Fruit fly (Drosophila melanogaster) whole organism, embryonic: ENCODE results near the gene CG10286.

ENCODE experiments used
- CG15269 ChIP-seq: fragments of 200-800 bp; sonication (Bioruptor generic); optimal IDR thresholded peaks from 2 replicates; lab custom pipeline; 2018; ENCODE audit warnings: missing biosample characterization, mild to moderate bottlenecking, missing genetic modification characterization, moderate library complexity
- CG3995 ChIP-seq: fragments of 200-800 bp; sonication (Bioruptor generic); optimal IDR thresholded peaks from 3 replicates; lab custom pipeline; 2016; ENCODE audit warnings: missing biosample characterization, missing genetic modification characterization
- CG9817 ChIP-seq: fragments of 200-800 bp; sonication (Bioruptor generic); optimal IDR thresholded peaks from 2 replicates; lab custom pipeline; 2018; ENCODE audit warnings: missing biosample characterization, mild to moderate bottlenecking, missing genetic modification characterization, moderate library complexity
- CTCF ChIP-seq: fragments of 200-800 bp; sonication (Bioruptor generic); optimal IDR thresholded peaks from 2 replicates; lab custom pipeline; 2017; ENCODE audit warnings: missing biosample characterization, mild to moderate bottlenecking, missing genetic modification characterization, moderate library complexity
- Chrac-16 ChIP-seq: fragments of 200-800 bp; sonication (Bioruptor generic); optimal IDR thresholded peaks from 3 replicates; lab custom pipeline; 2016; ENCODE audit warnings: missing biosample characterization, missing genetic modification characterization
- Dp ChIP-seq: fragments of 200-800 bp; sonication (Bioruptor generic); optimal IDR thresholded peaks from 2 replicates; lab custom pipeline; 2018; ENCODE audit warnings: missing biosample characterization, mild to moderate bottlenecking, missing genetic modification characterization, moderate library complexity
- Nf-YA ChIP-seq: fragments of 200-800 bp; sonication (Bioruptor generic); IDR thresholded peaks from 2 replicates; pipeline ENCODE4 v1.3.6; 2022; ENCODE audit warnings: missing biosample characterization, missing genetic modification characterization
- Xrp1 ChIP-seq: fragments of 200-800 bp; sonication (Bioruptor generic); IDR thresholded peaks from 2 replicates; pipeline ENCODE4 v1.3.6; 2022; ENCODE audit warnings: missing biosample characterization, missing genetic modification characterization
- cwo ChIP-seq: fragments of 200-800 bp; sonication (Bioruptor generic); optimal IDR thresholded peaks from 3 replicates; lab custom pipeline; 2017; ENCODE audit warnings: missing biosample characterization, missing genetic modification characterization, mild to moderate bottlenecking, moderate library complexity, missing genetic modification reagents
- danr ChIP-seq: fragments of 200-800 bp; sonication (Bioruptor generic); IDR thresholded peaks from 2 replicates; pipeline ENCODE4 v1.3.6; 2022; ENCODE audit warnings: missing biosample characterization, missing genetic modification characterization
- ewg ChIP-seq: fragments of 200-800 bp; sonication (Bioruptor generic); optimal IDR thresholded peaks from 3 replicates; lab custom pipeline; 2017; ENCODE audit warnings: mild to moderate bottlenecking, missing biosample characterization, missing genetic modification reagents, missing genetic modification characterization
- fu2 ChIP-seq: fragments of 200-800 bp; sonication (Bioruptor generic); optimal IDR thresholded peaks from 2 replicates; lab custom pipeline; 2016; ENCODE audit warnings: missing biosample characterization, missing genetic modification characterization
- mirr ChIP-seq: fragments of 200-800 bp; sonication (Bioruptor generic); optimal IDR thresholded peaks from 3 replicates; lab custom pipeline; 2018; ENCODE audit warnings: missing biosample characterization, mild to moderate bottlenecking, missing genetic modification characterization
- psq ChIP-seq: fragments of 200-800 bp; sonication (Bioruptor generic); optimal IDR thresholded peaks from 2 replicates; lab custom pipeline; 2017; ENCODE audit warnings: missing biosample characterization, missing genetic modification characterization

DNA sequence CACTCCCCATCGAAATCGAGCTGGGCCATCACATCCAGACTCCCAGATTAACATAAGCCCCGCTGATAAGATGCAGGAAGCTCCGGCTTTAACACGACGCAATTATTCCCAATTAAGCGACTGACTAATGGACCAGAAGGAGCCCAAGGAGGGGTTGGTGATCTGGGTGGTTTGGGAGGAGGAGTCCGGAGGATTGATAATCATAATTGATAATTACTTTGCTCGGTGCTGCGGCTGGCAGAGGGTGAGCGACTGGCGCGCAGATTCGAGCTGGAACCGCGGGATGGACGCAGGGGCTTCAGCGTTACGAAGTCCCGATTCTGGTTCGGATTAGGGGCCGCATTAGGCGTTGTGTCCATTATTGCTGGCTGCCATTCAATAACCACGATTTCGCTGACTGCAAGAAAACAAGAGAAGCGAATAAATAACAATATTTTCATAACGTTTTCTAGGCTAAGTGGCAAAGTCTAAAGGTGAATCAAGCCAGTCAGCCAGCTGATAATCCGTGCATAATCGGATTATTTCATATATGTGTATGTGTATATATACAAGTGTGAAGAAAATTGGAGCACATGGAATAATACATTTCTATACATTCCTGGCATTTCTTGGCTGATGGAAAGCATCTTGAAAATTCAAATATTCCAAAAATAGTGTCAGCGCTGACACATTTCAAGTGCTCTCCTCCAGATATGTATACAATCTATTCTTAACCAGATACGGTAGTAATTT, 24.9 kb downstream of the CG10286 start:
- TF ChIP-seq ewg (GFP tag; lab: Kevin White, UChicago), result no peak
- TF ChIP-seq CG9817, result no peak
- TF ChIP-seq Dp (GFP tag; lab: Kevin White, UChicago), result no peak
- no peak for TF ChIP-seq Chrac-16 (GFP tag; lab: Kevin White, UChicago)
- TF ChIP-seq CG15269 (tag; lab: Kevin White, UChicago), result no peak
- TF ChIP-seq CTCF (GFP tag; lab: Kevin White, UChicago), result no peak
- TF ChIP-seq mirr (GFP tag; lab: Kevin White, UChicago), result no peak
- TF ChIP-seq danr, result no peak
- no peak for TF ChIP-seq Nf-YA (GFP tag; lab: Robert Waterston, UW)
- TF ChIP-seq fu2, result no peak
- no peak for TF ChIP-seq CG3995 (GFP tag; lab: Kevin White, UChicago)
- no peak for TF ChIP-seq cwo (GFP tag; lab: Kevin White, UChicago)
- no peak for TF ChIP-seq psq (GFP tag; lab: Kevin White, UChicago)
- TF ChIP-seq Xrp1, result no peak
